Worm (Caenorhabditis elegans) whole organism, L3 larva: ENCODE measurements around the gene F11E6.10.

Source experiments
- aly-2 ChIP-seq: fragments of 150-350 bp; optimal IDR thresholded peaks from 2 replicates; lab custom pipeline; 2014; ENCODE audit warnings: missing biosample characterization, missing genetic modification characterization
- ceh-16 ChIP-seq: sonication (generic microtip); optimal IDR thresholded peaks from 2 replicates; lab custom pipeline; 2017; ENCODE audit warnings: missing biosample characterization, missing genetic modification characterization
- egl-27 ChIP-seq: sonication (generic microtip); optimal IDR thresholded peaks from 4 replicates; lab custom pipeline; 2017; ENCODE audit warnings: missing biosample characterization, missing genetic modification reagents, missing genetic modification characterization
- elt-3 ChIP-seq, 3 experiments: fragments of 150-350 bp in 1 of 3; sonication (generic microtip) in 2 of 3; optimal IDR thresholded peaks; 2 replicates in 2 of 3; 4 replicates in 1 of 3; lab custom pipeline; 2014 to 2017; ENCODE audit warnings: missing biosample characterization in 3 of 3, missing genetic modification characterization in 3 of 3
- lin-15B ChIP-seq: fragments of 150-350 bp; optimal IDR thresholded peaks from 2 replicates; lab custom pipeline; 2014; ENCODE audit warnings: missing biosample characterization, missing genetic modification characterization
- mdl-1 ChIP-seq: fragments of 150-350 bp; optimal IDR thresholded peaks from 2 replicates; lab custom pipeline; 2014; ENCODE audit warnings: missing biosample characterization, missing genetic modification characterization
- nhr-11 ChIP-seq: fragments of 150-350 bp; optimal IDR thresholded peaks from 2 replicates; lab custom pipeline; 2014; ENCODE audit warnings: missing biosample characterization, missing genetic modification characterization
- nhr-23 ChIP-seq: fragments of 150-350 bp; optimal IDR thresholded peaks from 2 replicates; lab custom pipeline; 2014; ENCODE audit warnings: missing biosample characterization, missing genetic modification reagents, missing genetic modification characterization
- nhr-237 ChIP-seq: fragments of 150-350 bp; optimal IDR thresholded peaks from 2 replicates; lab custom pipeline; 2014; ENCODE audit warnings: missing biosample characterization, missing genetic modification characterization
- pha-4 ChIP-seq: fragments of 150-350 bp; optimal IDR thresholded peaks from 2 replicates; lab custom pipeline; 2014; ENCODE audit warnings: missing biosample characterization, missing genetic modification reagents, missing genetic modification characterization
- snpc-4 ChIP-seq: fragments of 150-350 bp; optimal IDR thresholded peaks from 2 replicates; lab custom pipeline; 2014; ENCODE audit warnings: missing biosample characterization, missing genetic modification characterization
- unc-62 ChIP-seq: fragments of 150-350 bp; sonication (generic microtip); optimal IDR thresholded peaks from 4 replicates; lab custom pipeline; 2014; ENCODE audit warnings: missing biosample characterization, missing genetic modification reagents, missing genetic modification characterization
- ztf-11 ChIP-seq: fragments of 150-350 bp; optimal IDR thresholded peaks from 2 replicates; lab custom pipeline; 2014; ENCODE audit warnings: missing biosample characterization, missing genetic modification characterization
- ztf-4 ChIP-seq: fragments of 150-350 bp; optimal IDR thresholded peaks from 2 replicates; lab custom pipeline; 2014; ENCODE audit warnings: missing biosample characterization, missing genetic modification characterization

DNA sequence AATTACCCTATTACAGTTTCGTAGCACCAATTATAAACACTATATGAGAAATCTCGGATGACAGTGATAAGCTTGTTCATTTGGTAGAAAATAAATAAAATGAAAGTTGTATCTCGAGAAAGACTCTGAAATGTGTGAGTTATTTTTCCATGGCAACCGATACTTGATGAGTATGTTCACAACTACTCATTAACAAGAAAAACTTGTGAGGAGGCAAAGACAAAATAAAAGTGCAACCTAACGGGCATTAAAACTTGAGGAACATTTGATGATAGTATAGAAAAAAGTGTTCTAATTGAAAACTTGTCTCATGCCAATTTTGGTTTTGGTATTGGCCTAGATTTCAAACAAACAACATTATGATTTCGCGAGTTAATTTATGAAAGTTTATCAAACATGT is 26.4 kb downstream of the F11E6.10 start, which contains the start of gene gcy-27:
- TF ChIP-seq nhr-237, result no peak
- no peak for TF ChIP-seq snpc-4 (tag; lab: Kevin White, UChicago)
- TF ChIP-seq lin-15B (tag; lab: Kevin White, UChicago), result no peak
- TF ChIP-seq ztf-11 (tag; lab: Kevin White, UChicago), result no peak
- no peak for TF ChIP-seq aly-2
- no peak for TF ChIP-seq ztf-4
- no peak for TF ChIP-seq mdl-1 (tag; lab: Kevin White, UChicago)
- TF ChIP-seq nhr-23 (tag; lab: Kevin White, UChicago), result no peak
- no peak for TF ChIP-seq ceh-16 (tag; lab: Kevin White, UChicago)
- TF ChIP-seq nhr-11 (tag; lab: Kevin White, UChicago), result no peak
- TF ChIP-seq elt-3 (tag; optimal IDR thresholded peaks at IDR 0.05; lab: Kevin White, UChicago), result no peak
- no peak for TF ChIP-seq egl-27 (tag; lab: Kevin White, UChicago)
- no peak for TF ChIP-seq unc-62 (GFP tag; lab: Kevin White, UChicago)
- TF ChIP-seq pha-4 (tag; lab: Kevin White, UChicago), result no peak
